Fruit fly (Drosophila melanogaster) whole organism, prepupa: ENCODE data around the gene zfh1.

ENCODE experiments used
- Blimp-1 ChIP-seq: fragments of 200-800 bp; sonication (Bioruptor generic); optimal IDR thresholded peaks from 3 replicates; lab custom pipeline; 2017; ENCODE audit warnings: missing biosample characterization, missing genetic modification characterization, mild to moderate bottlenecking, moderate library complexity, missing genetic modification reagents
- CG10631 ChIP-seq: fragments of 200-800 bp; sonication (Bioruptor generic); optimal IDR thresholded peaks from 2 replicates; lab custom pipeline; 2016; ENCODE audit warnings: missing biosample characterization, missing genetic modification characterization
- CG11902 ChIP-seq: fragments of 200-800 bp; sonication (Bioruptor generic); optimal IDR thresholded peaks from 3 replicates; lab custom pipeline; 2016; ENCODE audit warnings: missing biosample characterization, missing genetic modification characterization
- CG15336 ChIP-seq: fragments of 200-800 bp; sonication (Bioruptor generic); IDR thresholded peaks from 2 replicates; pipeline ENCODE4 v1.3.6; 2022; ENCODE audit warnings: missing biosample characterization, missing genetic modification characterization
- CG16779 ChIP-seq: fragments of 200-800 bp; sonication (Bioruptor generic); optimal IDR thresholded peaks from 3 replicates; lab custom pipeline; 2017; ENCODE audit warnings: missing biosample characterization, mild to moderate bottlenecking, missing genetic modification characterization
- CG3032 ChIP-seq: fragments of 200-800 bp; optimal IDR thresholded peaks from 2 replicates; lab custom pipeline; 2019; ENCODE audit warnings: missing biosample characterization, mild to moderate bottlenecking, missing genetic modification characterization, moderate library complexity
- CG31627 ChIP-seq: fragments of 200-800 bp; sonication (Bioruptor generic); optimal IDR thresholded peaks from 3 replicates; lab custom pipeline; 2016; ENCODE audit warnings: missing biosample characterization, missing genetic modification characterization
- CG32006 ChIP-seq: fragments of 200-800 bp; sonication (Bioruptor generic); optimal IDR thresholded peaks from 3 replicates; lab custom pipeline; 2017; ENCODE audit warnings: missing biosample characterization, mild to moderate bottlenecking, missing genetic modification characterization
- CG34406 ChIP-seq: fragments of 200-800 bp; sonication (Bioruptor generic); optimal IDR thresholded peaks from 3 replicates; lab custom pipeline; 2016; ENCODE audit warnings: missing biosample characterization, missing genetic modification characterization
- CG3919 ChIP-seq: fragments of 200-800 bp; sonication (Bioruptor generic); optimal IDR thresholded peaks from 3 replicates; lab custom pipeline; 2016; ENCODE audit warnings: missing biosample characterization, missing genetic modification characterization
- CG4318 ChIP-seq: fragments of 200-800 bp; sonication (Bioruptor generic); optimal IDR thresholded peaks from 3 replicates; lab custom pipeline; 2017; ENCODE audit warnings: missing biosample characterization, mild to moderate bottlenecking, missing genetic modification characterization
- CG6808 ChIP-seq: fragments of 200-800 bp; sonication (Bioruptor generic); optimal IDR thresholded peaks from 3 replicates; lab custom pipeline; 2017; ENCODE audit warnings: missing biosample characterization, missing genetic modification characterization, mild to moderate bottlenecking, moderate library complexity, missing genetic modification reagents
- CG7368 ChIP-seq: fragments of 200-800 bp; sonication (Bioruptor generic); optimal IDR thresholded peaks from 3 replicates; lab custom pipeline; 2016; ENCODE audit warnings: missing biosample characterization, missing genetic modification characterization
- CG8319 ChIP-seq: fragments of 200-800 bp; sonication (Bioruptor generic); optimal IDR thresholded peaks from 3 replicates; lab custom pipeline; 2016; ENCODE audit warnings: missing biosample characterization, missing genetic modification characterization
- CG8632 ChIP-seq: fragments of 200-800 bp; sonication (Bioruptor generic); optimal IDR thresholded peaks from 3 replicates; lab custom pipeline; 2016; ENCODE audit warnings: missing biosample characterization, missing genetic modification characterization
- CG9139 ChIP-seq: fragments of 200-800 bp; sonication (Bioruptor generic); optimal IDR thresholded peaks from 3 replicates; lab custom pipeline; 2017; ENCODE audit warnings: missing biosample characterization, mild to moderate bottlenecking, missing genetic modification characterization
- Eip75B ChIP-seq: fragments of 200-800 bp; sonication (Bioruptor generic); optimal IDR thresholded peaks from 3 replicates; lab custom pipeline; 2016; ENCODE audit warnings: missing biosample characterization, missing genetic modification characterization
- Eip78C ChIP-seq: fragments of 200-800 bp; sonication (Bioruptor generic); peaks from one replicate; lab custom pipeline; 2016; ENCODE audit warnings: missing biosample characterization, missing genetic modification characterization
- Eip93F ChIP-seq: fragments of 200-800 bp; sonication (Bioruptor generic); optimal IDR thresholded peaks from 2 replicates; lab custom pipeline; 2016; ENCODE audit warnings: missing biosample characterization, mild to moderate bottlenecking, missing genetic modification characterization
- Ets21C ChIP-seq: fragments of 200-800 bp; sonication (Bioruptor generic); optimal IDR thresholded peaks from 3 replicates; lab custom pipeline; 2016; ENCODE audit warnings: missing biosample characterization, missing genetic modification characterization
- Ets96B ChIP-seq: fragments of 200-800 bp; optimal IDR thresholded peaks from 2 replicates; lab custom pipeline; 2019; ENCODE audit warnings: missing biosample characterization, mild to moderate bottlenecking, missing genetic modification characterization, moderate library complexity
- Gug ChIP-seq: fragments of 200-800 bp; sonication (Bioruptor generic); IDR thresholded peaks from 2 replicates; pipeline ENCODE4 v1.3.6; 2022; ENCODE audit warnings: missing biosample characterization, missing genetic modification characterization
- Hr38 ChIP-seq: sonication (Bioruptor generic); optimal IDR thresholded peaks from 2 replicates; lab custom pipeline; 2016; ENCODE audit warnings: missing biosample characterization, missing genetic modification characterization
- Hr39 ChIP-seq: fragments of 200-800 bp; sonication (Bioruptor generic); optimal IDR thresholded peaks from 2 replicates; lab custom pipeline; 2016; ENCODE audit warnings: missing biosample characterization, missing genetic modification characterization
- Lpt ChIP-seq: fragments of 200-800 bp; sonication (Bioruptor generic); optimal IDR thresholded peaks from 3 replicates; lab custom pipeline; 2016; ENCODE audit warnings: missing biosample characterization, missing genetic modification characterization
- Met ChIP-seq: fragments of 200-800 bp; sonication (Bioruptor generic); optimal IDR thresholded peaks from 3 replicates; lab custom pipeline; 2016; ENCODE audit warnings: missing biosample characterization, missing genetic modification characterization
- Sox14 ChIP-seq: fragments of 200-800 bp; sonication (Bioruptor generic); optimal IDR thresholded peaks from 3 replicates; lab custom pipeline; 2016; ENCODE audit warnings: missing biosample characterization, missing genetic modification characterization
- Sox15 ChIP-seq: fragments of 200-800 bp; sonication (Bioruptor generic); optimal IDR thresholded peaks from 3 replicates; lab custom pipeline; 2016; ENCODE audit warnings: missing biosample characterization, missing genetic modification characterization
- achi ChIP-seq: fragments of 200-800 bp; sonication (Bioruptor generic); optimal IDR thresholded peaks from 3 replicates; lab custom pipeline; 2016; ENCODE audit warnings: missing biosample characterization, missing genetic modification characterization
- acj6 ChIP-seq: fragments of 200-800 bp; sonication (Bioruptor generic); optimal IDR thresholded peaks from 3 replicates; lab custom pipeline; 2016; ENCODE audit warnings: missing biosample characterization, missing genetic modification characterization
- dsx ChIP-seq: fragments of 200-800 bp; optimal IDR thresholded peaks from 3 replicates; lab custom pipeline; 2019; ENCODE audit warnings: missing biosample characterization, mild to moderate bottlenecking, missing genetic modification characterization, moderate library complexity; ENCODE audit not compliant: poor library complexity, severe bottlenecking
- eg ChIP-seq: fragments of 200-800 bp; sonication (Bioruptor generic); IDR thresholded peaks from 3 replicates; pipeline ENCODE4 v1.3.6; 2022; ENCODE audit warnings: missing biosample characterization, missing genetic modification characterization
- esn ChIP-seq: fragments of 200-800 bp; sonication (Bioruptor generic); optimal IDR thresholded peaks from 2 replicates; lab custom pipeline; 2016; ENCODE audit warnings: missing biosample characterization, mild to moderate bottlenecking, missing genetic modification characterization, moderate library complexity
- fd59A ChIP-seq: fragments of 200-800 bp; sonication (Bioruptor generic); optimal IDR thresholded peaks from 2 replicates; lab custom pipeline; 2017; ENCODE audit warnings: missing biosample characterization, mild to moderate bottlenecking, missing genetic modification characterization, missing genetic modification reagents
- fd85E ChIP-seq: fragments of 200-800 bp; sonication (Bioruptor generic); optimal IDR thresholded peaks from 3 replicates; lab custom pipeline; 2016; ENCODE audit warnings: missing biosample characterization, missing genetic modification characterization
- fkh ChIP-seq: fragments of 200-800 bp; sonication (Bioruptor generic); optimal IDR thresholded peaks from 3 replicates; lab custom pipeline; 2017; ENCODE audit warnings: missing biosample characterization, mild to moderate bottlenecking, missing genetic modification characterization, moderate library complexity
- net ChIP-seq: fragments of 200-800 bp; sonication (Bioruptor generic); optimal IDR thresholded peaks from 3 replicates; lab custom pipeline; 2016; ENCODE audit warnings: missing biosample characterization, missing genetic modification characterization
- pdm3 ChIP-seq: fragments of 200-800 bp; sonication (Bioruptor generic); optimal IDR thresholded peaks from 3 replicates; lab custom pipeline; 2016; ENCODE audit warnings: missing biosample characterization, missing genetic modification characterization
- salr ChIP-seq, 2 experiments: fragments of 200-800 bp; sonication (Bioruptor generic); optimal IDR thresholded peaks; 3 replicates each; lab custom pipeline; 2016 to 2018; ENCODE audit warnings: missing biosample characterization in 2 of 2, missing genetic modification characterization in 2 of 2, mild to moderate bottlenecking in 1 of 2
- spab ChIP-seq: fragments of 200-800 bp; sonication (Bioruptor generic); optimal IDR thresholded peaks from 2 replicates; lab custom pipeline; 2017; ENCODE audit warnings: missing biosample characterization, mild to moderate bottlenecking, missing genetic modification characterization, missing genetic modification reagents
- ss ChIP-seq, 2 experiments: fragments of 200-800 bp; sonication (Bioruptor generic); optimal IDR thresholded peaks; 2 replicates in 1 of 2; 3 replicates in 1 of 2; lab custom pipeline; 2017 to 2018; ENCODE audit warnings: mild to moderate bottlenecking in 2 of 2, missing biosample characterization in 2 of 2, missing genetic modification characterization in 2 of 2, moderate library complexity in 1 of 2
- svp ChIP-seq: fragments of 200-800 bp; sonication (Bioruptor generic); peaks from one replicate; lab custom pipeline; 2016; ENCODE audit warnings: missing biosample characterization, missing genetic modification characterization
- topi ChIP-seq: fragments of 200-800 bp; sonication (Bioruptor generic); optimal IDR thresholded peaks from 3 replicates; lab custom pipeline; 2016; ENCODE audit warnings: missing biosample characterization, missing genetic modification characterization
- vri ChIP-seq: fragments of 200-800 bp; sonication (Bioruptor generic); optimal IDR thresholded peaks from 3 replicates; lab custom pipeline; 2016; ENCODE audit warnings: missing biosample characterization, mild to moderate bottlenecking, missing genetic modification characterization

The zfh1 gene

dm6 chr3R:30814597-30815252 is 49.0 kb downstream of the zfh1 start (continued):
- peak; percentile 40; the same call in 1 of the 2 replicates for TF ChIP-seq Gug (GFP tag; lab: Robert Waterston, UW)
- TF ChIP-seq Ets96B, result peak; percentile 57
- peak; percentile 77 for TF ChIP-seq pdm3
- TF ChIP-seq CG9139 (GFP tag; lab: Kevin White, UChicago), result no peak
- TF ChIP-seq CG8319 (GFP tag; lab: Kevin White, UChicago), result no peak
- peak; percentile 37 for TF ChIP-seq spab (GFP tag; lab: Kevin White, UChicago)
- no peak for TF ChIP-seq fd85E (GFP tag; lab: Kevin White, UChicago)
- no peak for TF ChIP-seq Ets21C (GFP tag; lab: Kevin White, UChicago)
- no peak for TF ChIP-seq CG11902 (GFP tag; lab: Kevin White, UChicago)
- peak; percentile 61 for TF ChIP-seq net (GFP tag; lab: Kevin White, UChicago)
- TF ChIP-seq eg (GFP tag; lab: Robert Waterston, UW), result peak; percentile 83
- peak; percentile 48 for TF ChIP-seq CG7368
- peak; percentile 92 for TF ChIP-seq CG15336 (GFP tag; lab: Robert Waterston, UW)
- TF ChIP-seq CG34406 (GFP tag; lab: Kevin White, UChicago), result peak; percentile 24
- TF ChIP-seq vri (GFP tag; lab: Kevin White, UChicago), result no peak
- peak; percentile 18 for TF ChIP-seq CG16779 (tag; lab: Kevin White, UChicago)
- TF ChIP-seq CG4318, result peak; percentile 81
- peak; percentile 59 for TF ChIP-seq svp (GFP tag; lab: Kevin White, UChicago)
- TF ChIP-seq Eip93F (GFP tag; lab: Kevin White, UChicago), result no peak
- peak; percentile 49 for TF ChIP-seq achi (GFP tag; lab: Kevin White, UChicago)
- TF ChIP-seq CG3032 (tag; lab: Kevin White, UChicago), result peak; percentile 35
- TF ChIP-seq Hr38, result no peak
- TF ChIP-seq dsx, result no peak
- TF ChIP-seq Eip75B (GFP tag; lab: Kevin White, UChicago), result peak; percentile 37
- TF ChIP-seq CG3919 (GFP tag; lab: Kevin White, UChicago), result peak; percentile 63

- TF ChIP-seq Eip75B (GFP tag; lab: Kevin White, UChicago), result no peak
- peak; percentile 63 for TF ChIP-seq fkh (GFP tag; lab: Kevin White, UChicago)
- no peak for TF ChIP-seq fd59A (GFP tag; lab: Kevin White, UChicago)
- TF ChIP-seq CG32006 (GFP tag; lab: Kevin White, UChicago), result peak; percentile 6
- TF ChIP-seq CG11902 (GFP tag; lab: Kevin White, UChicago), result no peak
- no peak for TF ChIP-seq Sox14
Observed at dm6 chr3R:30816200-30816599, 50.5 kb downstream of the zfh1 start.

dm6 chr3R:30817246-30817645 is 51.5 kb downstream of the zfh1 start:
- peak; percentile 56 for TF ChIP-seq vri (GFP tag; lab: Kevin White, UChicago)
- TF ChIP-seq CG34406 (GFP tag; lab: Kevin White, UChicago), result peak; percentile 35
- peak; percentile 56 for TF ChIP-seq Met (GFP tag; lab: Kevin White, UChicago)
- no peak for TF ChIP-seq CG4318
- TF ChIP-seq ss (GFP tag; optimal IDR thresholded peaks at IDR 0.05; lab: Kevin White, UChicago), result peak in 1 of 2 experiments; percentile 20
- no peak for TF ChIP-seq fd59A (GFP tag; lab: Kevin White, UChicago)
- TF ChIP-seq CG31627 (GFP tag; lab: Kevin White, UChicago), result peak; percentile 58
- TF ChIP-seq fd85E (GFP tag; lab: Kevin White, UChicago), result no peak
- TF ChIP-seq Lpt (GFP tag; lab: Kevin White, UChicago), result no peak
- peak; percentile 57 for TF ChIP-seq Eip75B (GFP tag; lab: Kevin White, UChicago)
- peak; percentile 76 for TF ChIP-seq Eip78C
- TF ChIP-seq Hr39, result peak; percentile 55
- TF ChIP-seq Hr38, result no peak
- TF ChIP-seq CG3919 (GFP tag; lab: Kevin White, UChicago), result peak; percentile 41
- TF ChIP-seq acj6 (GFP tag; lab: Kevin White, UChicago), result peak; percentile 54
- TF ChIP-seq CG11902 (GFP tag; lab: Kevin White, UChicago), result no peak
- no peak for TF ChIP-seq CG16779 (tag; lab: Kevin White, UChicago)
- TF ChIP-seq Sox14, result peak; percentile 42
- TF ChIP-seq topi (GFP tag; lab: Kevin White, UChicago), result peak; percentile 59
- peak; percentile 28 for TF ChIP-seq CG8632 (GFP tag; lab: Kevin White, UChicago)
- peak; percentile 66 for TF ChIP-seq esn (GFP tag; lab: Kevin White, UChicago)
- 0 out of 3 replicates have a peak, but pooled peaks have one; percentile 31 for TF ChIP-seq eg (GFP tag; lab: Robert Waterston, UW)
- no peak for TF ChIP-seq CG6808 (GFP tag; lab: Kevin White, UChicago)
- TF ChIP-seq net (GFP tag; lab: Kevin White, UChicago), result peak; percentile 45
- TF ChIP-seq CG32006 (GFP tag; lab: Kevin White, UChicago), result peak; percentile 59
- no peak for TF ChIP-seq salr (GFP tag; optimal IDR thresholded peaks at IDR 0.05; lab: Kevin White, UChicago)
- peak; percentile 2 for TF ChIP-seq Sox15 (GFP tag; lab: Kevin White, UChicago)
- TF ChIP-seq CG8319 (GFP tag; lab: Kevin White, UChicago), result peak; percentile 13
- no peak for TF ChIP-seq Blimp-1 (GFP tag; lab: Kevin White, UChicago)
- TF ChIP-seq CG3032 (tag; lab: Kevin White, UChicago), result peak; percentile 28
- peak; percentile 38 for TF ChIP-seq CG10631 (GFP tag; lab: Kevin White, UChicago)
- peak; percentile 24 for TF ChIP-seq Ets96B
